Worm (Caenorhabditis elegans): ENCODE results near the gene C32D5.8.

Gene C32D5.8

DNA sequence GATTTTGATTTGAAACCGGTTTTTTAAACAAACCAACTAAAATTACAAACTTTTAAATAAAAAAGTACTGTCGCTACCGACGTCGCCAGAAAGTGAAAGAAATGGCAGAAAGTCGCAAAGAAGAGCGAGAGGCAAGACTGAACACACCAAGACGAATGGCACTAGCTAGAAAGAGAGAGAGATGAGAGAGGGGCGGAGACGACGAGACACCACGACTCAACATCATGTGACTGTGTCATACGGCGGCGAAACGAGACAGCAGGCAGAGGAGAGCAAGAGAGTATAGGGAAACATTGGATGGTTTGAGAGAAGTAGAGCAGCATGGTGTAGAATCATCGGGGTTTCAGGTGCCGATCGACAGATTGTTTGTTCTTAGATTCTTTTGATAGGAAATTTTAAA, 2.6 kb upstream of the C32D5.8 start (continued):
- TF ChIP-seq nhr-11 (tag; optimal IDR thresholded peaks at IDR 0.05) (no peak), peb-1 (tag; optimal IDR thresholded peaks at IDR 0.05) (no peak), unc-55 (GFP tag; optimal IDR thresholded peaks at IDR 0.05) (peak; percentile 89), nhr-129 (tag; optimal IDR thresholded peaks at IDR 0.05) (peak; percentile 95), zag-1 (tag; optimal IDR thresholded peaks at IDR 0.05) (peak; percentile 58), dmd-4 (tag; optimal IDR thresholded peaks at IDR 0.05) (no peak), ceh-82 (tag; optimal IDR thresholded peaks at IDR 0.05) (peak; percentile 44), sma-3 (GFP tag; optimal IDR thresholded peaks at IDR 0.05) (peak; percentile 95)

DNA sequence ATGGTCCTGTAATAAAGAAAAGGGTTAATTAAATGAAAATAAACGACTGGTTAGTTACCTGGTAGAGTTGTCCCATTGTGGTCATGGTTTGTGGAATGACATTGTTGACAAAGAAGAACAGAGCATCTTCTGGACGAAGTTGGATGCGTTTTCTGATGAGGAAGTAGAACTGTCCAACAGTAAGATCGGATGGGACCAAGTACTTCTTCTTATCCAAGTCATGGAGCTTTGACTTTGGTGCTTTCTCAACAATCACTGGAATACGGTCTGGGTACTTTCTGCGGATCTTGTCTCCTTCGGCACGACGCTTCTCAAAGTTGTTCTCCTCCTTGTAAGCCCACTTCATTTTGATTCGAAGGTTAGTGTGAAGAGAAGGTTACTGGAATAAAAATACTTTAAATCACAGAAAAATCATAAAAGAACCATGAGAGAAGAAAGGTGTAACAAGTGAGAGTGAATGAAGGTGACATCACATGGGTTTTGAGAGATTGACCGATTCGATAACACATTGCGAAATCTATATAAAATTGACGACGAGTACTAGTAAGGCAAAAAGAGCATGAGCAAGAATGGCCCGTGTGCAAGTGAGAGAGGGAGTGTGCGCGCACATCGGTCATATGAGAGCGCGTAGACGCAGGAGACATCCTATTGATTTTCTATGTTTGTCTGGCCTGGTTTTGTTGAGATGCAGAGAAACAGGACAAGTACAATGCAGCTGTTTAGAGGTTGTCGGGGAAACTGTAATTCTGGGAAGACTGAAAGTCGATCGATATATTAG, 1.8 kb upstream of the C32D5.8 start, which contains the start of gene lgg-1:
Gene lgg-1 (minus strand): TSS at position 379 of the 778 bp plus-strand sequence.
- TF ChIP-seq egl-27 (tag; optimal IDR thresholded peaks at IDR 0.05) (peak; percentile 45), elt-1 (tag; optimal IDR thresholded peaks at IDR 0.05) (no peak), nhr-77 (tag; optimal IDR thresholded peaks at IDR 0.05) (no peak), ceh-82 (tag; optimal IDR thresholded peaks at IDR 0.05) (peak; percentile 28), C34F6.9 (tag; optimal IDR thresholded peaks at IDR 0.05) (peak; percentile 81), nhr-129 (tag; optimal IDR thresholded peaks at IDR 0.05) (peak; percentile 91), aly-2 (tag; optimal IDR thresholded peaks at IDR 0.05) (no peak), lin-11 (tag; optimal IDR thresholded peaks at IDR 0.05) (peak; percentile 60), mab-5 (tag; optimal IDR thresholded peaks at IDR 0.05) (no peak), nhr-10 (tag; optimal IDR thresholded peaks at IDR 0.05) (no peak), nhr-23 (tag; optimal IDR thresholded peaks at IDR 0.05) (no peak), ama-1 (optimal IDR thresholded peaks at IDR 0.05) (peak; percentile 97), sem-4 (tag; optimal IDR thresholded peaks at IDR 0.05) (peak; percentile 9), unc-55 (GFP tag; optimal IDR thresholded peaks at IDR 0.05) (peak; percentile 68), ZK546.5 (tag; optimal IDR thresholded peaks at IDR 0.05) (no peak), Y55F3AM.14 (GFP tag; optimal IDR thresholded peaks at IDR 0.05) (peak; percentile 36), nhr-6 (tag; optimal IDR thresholded peaks at IDR 0.05) (peak; percentile 48), unc-62 (GFP tag; optimal IDR thresholded peaks at IDR 0.05) (peak; percentile 14), nhr-237 (tag; optimal IDR thresholded peaks at IDR 0.05) (no peak), lin-39 (tag; optimal IDR thresholded peaks at IDR 0.05) (no peak), lin-13 (GFP tag; optimal IDR thresholded peaks at IDR 0.05) (peak; percentile 15), zag-1 (tag; optimal IDR thresholded peaks at IDR 0.05) (peak; percentile 71), peb-1 (tag; optimal IDR thresholded peaks at IDR 0.05) (no peak), R02D3.7 (tag; optimal IDR thresholded peaks at IDR 0.05) (no peak), sma-3 (GFP tag; optimal IDR thresholded peaks at IDR 0.05) (peak; percentile 35), dmd-4 (tag; optimal IDR thresholded peaks at IDR 0.05) (no peak), nhr-25 (tag; optimal IDR thresholded peaks at IDR 0.05) (peak; percentile 55), fos-1 (tag; optimal IDR thresholded peaks at IDR 0.05) (peak; percentile 55), unc-39 (tag; optimal IDR thresholded peaks at IDR 0.05) (no peak), F13H6.1 (tag; optimal IDR thresholded peaks at IDR 0.05) (no peak), ztf-1 (GFP tag; conservative IDR thresholded peaks at IDR 0.05) (no peak), blmp-1 (tag; optimal IDR thresholded peaks at IDR 0.05; ENCODE audit: insufficient read depth) (peak; percentile 83), lsy-2 (tag; optimal IDR thresholded peaks at IDR 0.05) (peak; percentile 36 to 59), nhr-11 (tag; optimal IDR thresholded peaks at IDR 0.05) (no peak), gmeb-1 (tag; optimal IDR thresholded peaks at IDR 0.05) (no peak), ztf-4 (tag; optimal IDR thresholded peaks at IDR 0.05) (no peak), nhr-21 (tag; optimal IDR thresholded peaks at IDR 0.05) (peak; percentile 50), nhr-12 (tag; optimal IDR thresholded peaks at IDR 0.05) (no peak), snpc-4 (tag; optimal IDR thresholded peaks at IDR 0.05) (no peak), mdl-1 (tag; optimal IDR thresholded peaks at IDR 0.05) (peak; percentile 14 to 25), alr-1 (tag; optimal IDR thresholded peaks at IDR 0.05) (no peak), crh-2 (tag; optimal IDR thresholded peaks at IDR 0.05) (peak; percentile 51), sma-9 (GFP tag; optimal IDR thresholded peaks at IDR 0.05) (peak; percentile 51), sma-9 (tag; optimal IDR thresholded peaks at IDR 0.05) (no peak), ztf-11 (tag; optimal IDR thresholded peaks at IDR 0.05) (no peak), mbf-1 (tag; optimal IDR thresholded peaks at IDR 0.05) (no peak), elt-3 (tag; optimal IDR thresholded peaks at IDR 0.05) (no peak), skn-1 (tag; optimal IDR thresholded peaks at IDR 0.05) (no peak), ceh-16 (tag; optimal IDR thresholded peaks at IDR 0.05) (no peak)
